Fruit fly (Drosophila melanogaster) whole organism, embryonic: ENCODE measurements around the gene CG15891.

Source experiments
- B-H2 ChIP-seq: fragments of 200-800 bp; sonication (Bioruptor generic); optimal IDR thresholded peaks from 2 replicates; lab custom pipeline; 2018; ENCODE audit warnings: missing biosample characterization, mild to moderate bottlenecking, missing genetic modification characterization
- BEAF-32 ChIP-seq: fragments of 200-800 bp; sonication (Bioruptor generic); optimal IDR thresholded peaks from 3 replicates; lab custom pipeline; 2017; ENCODE audit warnings: missing biosample characterization, missing genetic modification characterization, mild to moderate bottlenecking, moderate library complexity, missing genetic modification reagents
- Blimp-1 ChIP-seq: fragments of 200-800 bp; sonication (Bioruptor generic); optimal IDR thresholded peaks from 3 replicates; lab custom pipeline; 2018; ENCODE audit warnings: missing biosample characterization, missing genetic modification characterization, mild to moderate bottlenecking, moderate library complexity, missing genetic modification reagents
- CG1024 ChIP-seq: fragments of 200-800 bp; sonication (Bioruptor generic); IDR thresholded peaks from 2 replicates; pipeline ENCODE4 v1.3.6; 2022; ENCODE audit warnings: missing biosample characterization, missing genetic modification characterization
- CG10366 ChIP-seq: fragments of 200-800 bp; sonication (Bioruptor generic); IDR thresholded peaks from 2 replicates; pipeline ENCODE4 v1.3.6; 2022; ENCODE audit warnings: missing biosample characterization, missing genetic modification characterization
- CG10979 ChIP-seq: fragments of 200-800 bp; sonication (Bioruptor generic); optimal IDR thresholded peaks from 2 replicates; lab custom pipeline; 2018; ENCODE audit warnings: missing biosample characterization, mild to moderate bottlenecking, missing genetic modification characterization, moderate library complexity
- CG11695 ChIP-seq: fragments of 200-800 bp; sonication (Bioruptor generic); IDR thresholded peaks from 3 replicates; pipeline ENCODE4 v1.3.6; 2022; ENCODE audit warnings: missing biosample characterization, missing genetic modification characterization
- CG12104 ChIP-seq: fragments of 200-800 bp; sonication (Bioruptor generic); optimal IDR thresholded peaks from 3 replicates; lab custom pipeline; 2016; ENCODE audit warnings: missing biosample characterization, missing genetic modification characterization
- CG12219 ChIP-seq: fragments of 200-800 bp; sonication (Bioruptor generic); optimal IDR thresholded peaks from 3 replicates; lab custom pipeline; 2018; ENCODE audit warnings: missing biosample characterization, mild to moderate bottlenecking, missing genetic modification characterization
- CG12236 ChIP-seq: fragments of 200-800 bp; sonication (Bioruptor generic); optimal IDR thresholded peaks from 2 replicates; lab custom pipeline; 2016; ENCODE audit warnings: missing biosample characterization, missing genetic modification characterization
- CG13296 ChIP-seq: fragments of 200-800 bp; sonication (Bioruptor generic); optimal IDR thresholded peaks from 3 replicates; lab custom pipeline; 2018; ENCODE audit warnings: missing biosample characterization, mild to moderate bottlenecking, missing genetic modification characterization
- CG16813 ChIP-seq: fragments of 200-800 bp; sonication (Bioruptor generic); IDR thresholded peaks from 3 replicates; pipeline ENCODE4 v1.3.6; 2022; ENCODE audit warnings: missing biosample characterization, missing genetic modification characterization; ENCODE audit not compliant: partially characterized antibody
- CG18262 ChIP-seq: fragments of 200-800 bp; optimal IDR thresholded peaks from 3 replicates; lab custom pipeline; 2019; ENCODE audit warnings: missing biosample characterization, mild to moderate bottlenecking, missing genetic modification characterization, moderate library complexity
- CG2199 ChIP-seq: fragments of 200-800 bp; sonication (Bioruptor generic); IDR thresholded peaks from 3 replicates; pipeline ENCODE4 v1.3.6; 2022; ENCODE audit warnings: missing biosample characterization, missing genetic modification characterization
- CG32532 ChIP-seq: fragments of 200-800 bp; sonication (Bioruptor generic); IDR thresholded peaks from 2 replicates; pipeline ENCODE4 v1.3.6; 2022; ENCODE audit warnings: missing biosample characterization, missing genetic modification characterization
- CG3995 ChIP-seq: fragments of 200-800 bp; sonication (Bioruptor generic); optimal IDR thresholded peaks from 3 replicates; lab custom pipeline; 2016; ENCODE audit warnings: missing biosample characterization, missing genetic modification characterization
- CG5953 ChIP-seq: fragments of 200-800 bp; sonication (Bioruptor generic); IDR thresholded peaks from 2 replicates; pipeline ENCODE4 v1.3.6; 2022; ENCODE audit warnings: missing biosample characterization, missing genetic modification characterization
- CG6689 ChIP-seq: fragments of 200-800 bp; sonication (Bioruptor generic); IDR thresholded peaks from 2 replicates; pipeline ENCODE4 v1.3.6; 2022; ENCODE audit warnings: missing biosample characterization, missing genetic modification characterization
- CG8944 ChIP-seq: fragments of 200-800 bp; sonication (Bioruptor generic); optimal IDR thresholded peaks from 3 replicates; lab custom pipeline; 2016; ENCODE audit warnings: missing biosample characterization, missing genetic modification characterization
- CG9215 ChIP-seq: fragments of 200-800 bp; sonication (Bioruptor generic); IDR thresholded peaks from 2 replicates; pipeline ENCODE4 v1.3.6; 2022; ENCODE audit warnings: missing biosample characterization, missing genetic modification characterization
- Drgx ChIP-seq: fragments of 200-800 bp; sonication (Bioruptor generic); IDR thresholded peaks from 2 replicates; pipeline ENCODE4 v1.3.6; 2022; ENCODE audit warnings: missing biosample characterization, missing genetic modification characterization
- Gsc ChIP-seq: fragments of 200-800 bp; sonication (Bioruptor generic); IDR thresholded peaks from 2 replicates; pipeline ENCODE4 v1.3.6; 2022; ENCODE audit warnings: missing biosample characterization, missing genetic modification characterization
- H15 ChIP-seq: fragments of 200-800 bp; sonication (Bioruptor generic); IDR thresholded peaks from 3 replicates; pipeline ENCODE4 v1.3.6; 2022; ENCODE audit warnings: missing biosample characterization, missing genetic modification characterization
- Hmx ChIP-seq: fragments of 200-800 bp; sonication (Bioruptor generic); optimal IDR thresholded peaks from 2 replicates; lab custom pipeline; 2016; ENCODE audit warnings: missing biosample characterization, missing genetic modification characterization
- NFAT ChIP-seq: fragments of 200-800 bp; sonication (Bioruptor generic); IDR thresholded peaks from 2 replicates; pipeline ENCODE4 v1.3.6; 2022; ENCODE audit warnings: missing biosample characterization, missing genetic modification characterization
- NK7.1 ChIP-seq: fragments of 200-800 bp; sonication (Bioruptor generic); optimal IDR thresholded peaks from 3 replicates; lab custom pipeline; 2016; ENCODE audit warnings: missing biosample characterization, missing genetic modification characterization
- Oli ChIP-seq: fragments of 200-800 bp; sonication (Bioruptor generic); optimal IDR thresholded peaks from 2 replicates; lab custom pipeline; 2018; ENCODE audit warnings: missing biosample characterization, mild to moderate bottlenecking, missing genetic modification characterization, moderate library complexity
- Rfx ChIP-seq: fragments of 200-800 bp; sonication (Bioruptor generic); IDR thresholded peaks from 2 replicates; pipeline ENCODE4 v1.3.6; 2022; ENCODE audit warnings: missing biosample characterization, missing genetic modification characterization
- Stat92E ChIP-seq, 3 experiments: fragments of >200 bp in 2 of 3; fragments of 200-800 bp in 1 of 3; sonication (Bioruptor generic) in 1 of 3; optimal IDR thresholded peaks; 2 replicates each; lab custom pipeline; 2017 to 2019; ENCODE audit warnings: missing biosample characterization in 3 of 3, missing genetic modification characterization in 3 of 3, mild to moderate bottlenecking in 1 of 3, moderate library complexity in 1 of 3
- aop ChIP-seq: fragments of 200-800 bp; sonication (Bioruptor generic); IDR thresholded peaks from 2 replicates; pipeline ENCODE4 v1.3.6; 2022; ENCODE audit warnings: missing biosample characterization, missing genetic modification characterization
- az2 ChIP-seq: fragments of 200-800 bp; sonication (Bioruptor generic); optimal IDR thresholded peaks from 3 replicates; lab custom pipeline; 2016; ENCODE audit warnings: missing biosample characterization, missing genetic modification characterization
- chn ChIP-seq: fragments of 200-800 bp; sonication (Bioruptor generic); optimal IDR thresholded peaks from 2 replicates; lab custom pipeline; 2016; ENCODE audit warnings: missing biosample characterization, missing genetic modification characterization
- crp ChIP-seq, 2 experiments: fragments of 200-800 bp; sonication (Bioruptor generic); optimal IDR thresholded peaks; 2 replicates in 1 of 2; 3 replicates in 1 of 2; lab custom pipeline; 2017; ENCODE audit warnings: missing biosample characterization in 2 of 2, missing genetic modification characterization in 2 of 2, mild to moderate bottlenecking in 1 of 2, moderate library complexity in 1 of 2
- exex ChIP-seq: fragments of 200-800 bp; sonication (Bioruptor generic); optimal IDR thresholded peaks from 4 replicates; lab custom pipeline; 2018; ENCODE audit warnings: missing biosample characterization, mild to moderate bottlenecking, missing genetic modification characterization, moderate library complexity
- grau ChIP-seq: fragments of 200-800 bp; optimal IDR thresholded peaks from 3 replicates; lab custom pipeline; 2019; ENCODE audit warnings: missing biosample characterization, mild to moderate bottlenecking, missing genetic modification characterization, moderate library complexity
- gro ChIP-seq: fragments of 200-800 bp; sonication (Bioruptor generic); optimal IDR thresholded peaks from 2 replicates; lab custom pipeline; 2016; ENCODE audit warnings: missing biosample characterization, missing genetic modification characterization
- insv ChIP-seq, 2 experiments: fragments of 200-800 bp; sonication (Bioruptor generic); optimal IDR thresholded peaks; 3 replicates each; lab custom pipeline; 2016 to 2018; ENCODE audit warnings: missing biosample characterization in 2 of 2, missing genetic modification characterization in 2 of 2
- kni ChIP-seq: fragments of 200-800 bp; sonication (Bioruptor generic); optimal IDR thresholded peaks from 3 replicates; lab custom pipeline; 2017; ENCODE audit warnings: mild to moderate bottlenecking, missing biosample characterization, missing genetic modification reagents, missing genetic modification characterization
- lola ChIP-seq, 3 experiments: fragments of >200 bp in 2 of 3; fragments of 200-800 bp in 1 of 3; sonication (Bioruptor generic) in 1 of 3; optimal IDR thresholded peaks; 2 replicates each; lab custom pipeline; 2017 to 2019; ENCODE audit warnings: missing biosample characterization in 3 of 3, missing genetic modification characterization in 3 of 3, mild to moderate bottlenecking in 1 of 3, moderate library complexity in 1 of 3
- mam ChIP-seq: fragments of 200-800 bp; sonication (Bioruptor generic); optimal IDR thresholded peaks from 3 replicates; lab custom pipeline; 2016; ENCODE audit warnings: missing biosample characterization, missing genetic modification characterization
- nerfin-2 ChIP-seq: fragments of 200-800 bp; sonication (Bioruptor generic); IDR thresholded peaks from 2 replicates; pipeline ENCODE4 v1.3.6; 2022; ENCODE audit warnings: missing biosample characterization, missing genetic modification characterization; ENCODE audit not compliant: partially characterized antibody
- pnt ChIP-seq: fragments of 200-800 bp; sonication (Bioruptor generic); optimal IDR thresholded peaks from 3 replicates; lab custom pipeline; 2016; ENCODE audit warnings: missing biosample characterization, missing genetic modification characterization
- run ChIP-seq: fragments of 200-800 bp; sonication (Bioruptor generic); optimal IDR thresholded peaks from 3 replicates; lab custom pipeline; 2018; ENCODE audit warnings: missing biosample characterization, mild to moderate bottlenecking, missing genetic modification characterization
- sc ChIP-seq, 3 experiments: fragments of >200 bp in 2 of 3; fragments of 200-800 bp in 1 of 3; sonication (Bioruptor generic) in 1 of 3; optimal IDR thresholded peaks; 2 replicates in 2 of 3; 3 replicates in 1 of 3; lab custom pipeline; 2017; ENCODE audit warnings: mild to moderate bottlenecking in 1 of 3, missing biosample characterization in 1 of 3, missing genetic modification characterization in 1 of 3, missing genetic modification reagents in 1 of 3
- schlank ChIP-seq: fragments of 200-800 bp; sonication (Bioruptor generic); optimal IDR thresholded peaks from 2 replicates; lab custom pipeline; 2018; ENCODE audit warnings: missing biosample characterization, mild to moderate bottlenecking, missing genetic modification characterization
- sisA ChIP-seq: fragments of 200-800 bp; sonication (Bioruptor generic); IDR thresholded peaks from 2 replicates; pipeline ENCODE4 v1.3.6; 2022; ENCODE audit warnings: missing biosample characterization, missing genetic modification characterization
- sug ChIP-seq: fragments of 200-800 bp; optimal IDR thresholded peaks from 2 replicates; lab custom pipeline; 2019; ENCODE audit warnings: missing biosample characterization, mild to moderate bottlenecking, missing genetic modification characterization, moderate library complexity
- tx ChIP-seq: fragments of 200-800 bp; sonication (Bioruptor generic); optimal IDR thresholded peaks from 2 replicates; lab custom pipeline; 2016; ENCODE audit warnings: missing biosample characterization, missing genetic modification characterization

Gene CG15891

dm6 chrX:6330369-6330949 is 35.3 kb upstream of the CG15891 start, which contains the start of gene CG42240 (continued):
- TF ChIP-seq Drgx (GFP tag; lab: Robert Waterston, UW): peak; percentile 89
- peak; percentile 91 for TF ChIP-seq CG6689
- TF ChIP-seq CG8944 (GFP tag; lab: Kevin White, UChicago): peak; percentile 39
- peak; percentile 88 for TF ChIP-seq chn
- TF ChIP-seq CG9215 (GFP tag; lab: Robert Waterston, UW): peak; percentile 78
- peak; percentile 74 for TF ChIP-seq CG12236 (GFP tag; lab: Kevin White, UChicago)
- TF ChIP-seq CG32532 (GFP tag; lab: Robert Waterston, UW): peak; percentile 63; the same call in 1 of the 2 replicates
- peak; percentile 14 for TF ChIP-seq schlank (tag; lab: Kevin White, UChicago)
- no peak for TF ChIP-seq nerfin-2
- peak in 1 of 2 experiments; percentile 64 for TF ChIP-seq insv (GFP tag; optimal IDR thresholded peaks at IDR 0.05; lab: Kevin White, UChicago)
- TF ChIP-seq Stat92E (GFP tag; optimal IDR thresholded peaks at IDR 0.05; lab: Kevin White, UChicago): peak in 1 of 3 experiments; percentile 69
- peak; percentile 62 for TF ChIP-seq Hmx (GFP tag; lab: Kevin White, UChicago)
- peak; percentile 90 for TF ChIP-seq CG12219 (GFP tag; lab: Kevin White, UChicago)
- peak; percentile 3 for TF ChIP-seq gro (GFP tag; lab: Kevin White, UChicago)
- peak in 1 of 2 experiments; percentile 48 for TF ChIP-seq crp (GFP tag; optimal IDR thresholded peaks at IDR 0.05; lab: Kevin White, UChicago)
- peak; percentile 54; the same call in 1 of the 2 replicates for TF ChIP-seq CG5953 (GFP tag; lab: Robert Waterston, UW)
- peak; percentile 79 for TF ChIP-seq sisA
- peak; percentile 40; the same call in 1 of the 2 replicates for TF ChIP-seq NFAT
- TF ChIP-seq pnt (GFP tag; lab: Kevin White, UChicago): peak; percentile 67
- TF ChIP-seq CG2199 (GFP tag; lab: Robert Waterston, UW): no peak
- TF ChIP-seq sc (optimal IDR thresholded peaks at IDR 0.05; lab: Kevin White, UChicago): no peak
- peak; percentile 92 for TF ChIP-seq sc (GFP tag; optimal IDR thresholded peaks at IDR 0.05; lab: Kevin White, UChicago)
- TF ChIP-seq aop (GFP tag; lab: Robert Waterston, UW): no peak
- TF ChIP-seq Blimp-1 (GFP tag; lab: Kevin White, UChicago): peak; percentile 88
- TF ChIP-seq CG18262 (tag; lab: Kevin White, UChicago): peak; percentile 97
- TF ChIP-seq run: peak; percentile 84
- peak; percentile 71; the same call in 2 of the 3 replicates for TF ChIP-seq H15 (GFP tag; lab: Robert Waterston, UW)
- TF ChIP-seq az2 (GFP tag; lab: Kevin White, UChicago): peak; percentile 92
- TF ChIP-seq B-H2 (GFP tag; lab: Kevin White, UChicago): peak; percentile 57
- peak; percentile 71 for TF ChIP-seq CG10366 (GFP tag; lab: Robert Waterston, UW)
- peak; percentile 92 for TF ChIP-seq CG13296 (GFP tag; lab: Kevin White, UChicago)
- TF ChIP-seq kni (GFP tag; lab: Kevin White, UChicago): peak; percentile 77
- 0 out of 2 replicates have a peak, but pooled peaks have one; percentile 9 for TF ChIP-seq CG1024 (GFP tag; lab: Robert Waterston, UW)
- TF ChIP-seq Gsc: peak; percentile 29; the same call in 1 of the 2 replicates
- peak; percentile 87 for TF ChIP-seq sug (tag; lab: Kevin White, UChicago)
- peak; percentile 95 for TF ChIP-seq Oli (tag; lab: Kevin White, UChicago)
- peak; percentile 73 for TF ChIP-seq NK7.1 (GFP tag; lab: Kevin White, UChicago)
- TF ChIP-seq lola (GFP tag; optimal IDR thresholded peaks at IDR 0.05; lab: Kevin White, UChicago): peak in 1 of 3 experiments; percentile 91
- peak; percentile 56 for TF ChIP-seq tx (GFP tag; lab: Kevin White, UChicago)
- peak; percentile 91 for TF ChIP-seq CG12104 (GFP tag; lab: Kevin White, UChicago)
- TF ChIP-seq CG11695 (GFP tag; lab: Robert Waterston, UW): peak; percentile 92
- no peak for TF ChIP-seq BEAF-32 (GFP tag; lab: Kevin White, UChicago)
- peak; percentile 78 for TF ChIP-seq Rfx (GFP tag; lab: Robert Waterston, UW)
- peak; percentile 28 for TF ChIP-seq CG3995 (GFP tag; lab: Kevin White, UChicago)
- peak; percentile 94 for TF ChIP-seq CG10979
- TF ChIP-seq mam: peak; percentile 71
- peak; percentile 92 for TF ChIP-seq grau
- TF ChIP-seq CG16813 (GFP tag; lab: Robert Waterston, UW): no peak
- TF ChIP-seq exex (tag; lab: Kevin White, UChicago): peak; percentile 55
